Worm (Caenorhabditis elegans): ENCODE results near the gene grd-7.

grd-7 gene

DNA sequence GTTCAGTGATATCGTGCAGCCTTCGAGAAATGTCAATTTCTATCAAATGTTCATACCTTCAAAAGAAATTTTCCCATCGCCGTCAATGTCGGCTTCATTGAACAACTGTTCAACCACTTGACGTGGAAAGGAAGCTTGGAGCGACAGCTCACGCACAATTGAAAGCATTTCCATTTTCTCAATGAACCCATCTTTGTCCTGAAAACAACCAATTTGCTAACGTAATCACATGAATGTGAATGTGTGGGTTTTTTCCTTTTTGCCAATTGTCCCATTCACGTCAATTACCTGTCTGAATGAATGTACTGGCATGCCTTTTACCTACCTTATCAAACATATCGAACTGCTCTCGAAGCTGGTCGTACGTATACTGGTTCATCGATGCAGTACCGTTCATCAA lies 27.0 kb upstream of the grd-7 start:
- TF ChIP-seq snpc-1.3 (tag; optimal IDR thresholded peaks at IDR 0.05; ENCODE audit: insufficient read depth): no peak
- TF ChIP-seq lag-1 (GFP tag; IDR thresholded peaks at IDR 0.05): no peak
- no peak for TF ChIP-seq bed-1 (GFP tag; IDR thresholded peaks at IDR 0.05)
- TF ChIP-seq ekl-4 (GFP tag; IDR thresholded peaks at IDR 0.05): no peak
- TF ChIP-seq ZK185.1 (tag; optimal IDR thresholded peaks at IDR 0.05; ENCODE audit: poor library complexity, severe bottlenecking): no peak
- TF ChIP-seq him-1 (tag; optimal IDR thresholded peaks at IDR 0.05): no peak
- no peak for TF ChIP-seq sea-2 (GFP tag; IDR thresholded peaks at IDR 0.05)
- no peak for TF ChIP-seq F33H1.4 (GFP tag; IDR thresholded peaks at IDR 0.05)
- no peak for TF ChIP-seq nhr-120 (GFP tag; IDR thresholded peaks at IDR 0.05)
- no peak for TF ChIP-seq attf-3 (GFP tag; conservative IDR thresholded peaks at IDR 0.05)
- TF ChIP-seq fkh-3 (tag; optimal IDR thresholded peaks at IDR 0.05): no peak
- no peak for TF ChIP-seq F23B12.7 (tag; optimal IDR thresholded peaks at IDR 0.05; ENCODE audit: insufficient read depth)
- TF ChIP-seq B0336.3 (GFP tag; IDR thresholded peaks at IDR 0.05): peak; percentile 53; the same call in 1 of the 2 replicates
- no peak for TF ChIP-seq lin-54 (GFP tag; optimal IDR thresholded peaks at IDR 0.05)
- TF ChIP-seq tlf-1 (GFP tag; optimal IDR thresholded peaks at IDR 0.05): no peak
- TF ChIP-seq F10E7.11 (tag; optimal IDR thresholded peaks at IDR 0.05): no peak
- TF ChIP-seq nhr-80 (tag; optimal IDR thresholded peaks at IDR 0.05): peak; percentile 96
- no peak for TF ChIP-seq F57A8.1 (GFP tag; optimal IDR thresholded peaks at IDR 0.05)
- TF ChIP-seq ets-4 (GFP tag; optimal IDR thresholded peaks at IDR 0.05): peak; percentile 26
- TF ChIP-seq aptf-3 (GFP tag; IDR thresholded peaks at IDR 0.05): no peak
- no peak for TF ChIP-seq akir-1 (GFP tag; optimal IDR thresholded peaks at IDR 0.05)
- TF ChIP-seq nhr-27 (tag; optimal IDR thresholded peaks at IDR 0.05): no peak
- no peak for TF ChIP-seq attf-5 (GFP tag; optimal IDR thresholded peaks at IDR 0.05)
- TF ChIP-seq lsy-27 (tag; optimal IDR thresholded peaks at IDR 0.05; ENCODE audit: borderline replicate concordance, insufficient read depth): no peak
- TF ChIP-seq somi-1 (GFP tag; optimal IDR thresholded peaks at IDR 0.05): no peak
- no peak for TF ChIP-seq cebp-1 (GFP tag; IDR thresholded peaks at IDR 0.05)
- TF ChIP-seq cebp-1 (tag; optimal IDR thresholded peaks at IDR 0.05): peak; percentile 39
- no peak for TF ChIP-seq ceh-58 (GFP tag; IDR thresholded peaks at IDR 0.05)
- TF ChIP-seq lin-35 (GFP tag; optimal IDR thresholded peaks at IDR 0.05): no peak
- TF ChIP-seq ztf-3 (GFP tag; optimal IDR thresholded peaks at IDR 0.05): no peak
- TF ChIP-seq ztf-22 (GFP tag; optimal IDR thresholded peaks at IDR 0.05): peak; percentile 53
- TF ChIP-seq hmg-1.2 (GFP tag; IDR thresholded peaks at IDR 0.05): 0 out of 2 replicates have a peak, but pooled peaks have one; percentile 17
- TF ChIP-seq madf-3 (GFP tag; IDR thresholded peaks at IDR 0.05): no peak
- 0 out of 2 replicates have a peak, but pooled peaks have one; percentile 36 for TF ChIP-seq pbrm-1 (GFP tag; IDR thresholded peaks at IDR 0.05)
- TF ChIP-seq hrde-1 (tag; optimal IDR thresholded peaks at IDR 0.05; ENCODE audit: borderline replicate concordance): no peak
- TF ChIP-seq ceh-91 (GFP tag; IDR thresholded peaks at IDR 0.05): no peak
- TF ChIP-seq unc-130 (GFP tag; optimal IDR thresholded peaks at IDR 0.05): no peak
- no peak for TF ChIP-seq F39B2.1 (GFP tag; IDR thresholded peaks at IDR 0.05)
- TF ChIP-seq rcor-1 (GFP tag; IDR thresholded peaks at IDR 0.05): no peak
- no peak for TF ChIP-seq attf-6 (GFP tag; IDR thresholded peaks at IDR 0.05)
- no peak for TF ChIP-seq Y95B8A.8 (GFP tag; IDR thresholded peaks at IDR 0.05)
- TF ChIP-seq tbp1 (GFP tag; optimal IDR thresholded peaks at IDR 0.05): no peak
- TF ChIP-seq F37B4.10 (GFP tag; IDR thresholded peaks at IDR 0.05): no peak
- TF ChIP-seq dox-1 (GFP tag; IDR thresholded peaks at IDR 0.05): peak; percentile 60
- TF ChIP-seq snpc-4 (GFP tag; optimal IDR thresholded peaks at IDR 0.05): no peak
- TF ChIP-seq snpc-4 (tag; optimal IDR thresholded peaks at IDR 0.05): no peak
- peak; percentile 78 to 91 for TF ChIP-seq let-607 (tag; optimal IDR thresholded peaks at IDR 0.05)
- TF ChIP-seq atf-7 (tag; optimal IDR thresholded peaks at IDR 0.05): peak; percentile 44
- no peak for TF ChIP-seq Y67H2A.10 (GFP tag; conservative IDR thresholded peaks at IDR 0.05)
